Worm (Caenorhabditis elegans) whole organism, L1 larva: ENCODE measurements around the gene srw-84.
A peak's percentile ranks its signal among the peaks of the same experiment; 100 is the strongest.

Source experiments
- C04F5.9 ChIP-seq: sonication (generic microtip); optimal IDR thresholded peaks from 2 replicates; lab custom pipeline; 2016; ENCODE audit warnings: missing genetic modification characterization, missing compliant biosample characterization
- Y116A8C.19 ChIP-seq: sonication (generic microtip); optimal IDR thresholded peaks from 2 replicates; lab custom pipeline; 2016; ENCODE audit warnings: missing compliant biosample characterization, missing genetic modification characterization, borderline replicate concordance
- ama-1 ChIP-seq: fragments of 150-350 bp; optimal IDR thresholded peaks from 2 replicates; lab custom pipeline; 2014
- ceh-90 ChIP-seq: sonication (generic microtip); optimal IDR thresholded peaks from 2 replicates; lab custom pipeline; 2016; ENCODE audit warnings: missing genetic modification characterization, missing compliant biosample characterization
- dpl-1 ChIP-seq, 3 experiments: fragments of 150-350 bp in 2 of 3; sonication (generic microtip) in 1 of 3; optimal IDR thresholded peaks; 2 replicates each; lab custom pipeline; 2014 to 2017; ENCODE audit warnings: missing biosample characterization in 3 of 3, missing genetic modification characterization in 3 of 3, missing genetic modification reagents in 3 of 3
- efl-1 ChIP-seq, 4 experiments: fragments of 150-350 bp; optimal IDR thresholded peaks in 3 of 4; peaks in 1 of 4; 1 replicate in 1 of 4; 2 replicates in 3 of 4; lab custom pipeline; 2014; ENCODE audit warnings: missing biosample characterization in 2 of 4, missing genetic modification characterization in 2 of 4, missing genetic modification reagents in 2 of 4
- elt-3 ChIP-seq, 6 experiments: fragments of 150-350 bp in 1 of 6; sonication (generic microtip); optimal IDR thresholded peaks; 2 replicates each; lab custom pipeline; 2017 to 2018; ENCODE audit warnings: missing biosample characterization in 6 of 6, missing genetic modification characterization in 6 of 6, inconsistent platforms in 1 of 6
- ets-5 ChIP-seq: fragments of 200-800 bp; sonication (Bioruptor generic); IDR thresholded peaks from 2 replicates; pipeline ENCODE4 v1.3.6; 2022; ENCODE audit warnings: missing genetic modification characterization, missing compliant biosample characterization
- fkh-10 ChIP-seq: sonication (generic microtip); optimal IDR thresholded peaks from 2 replicates; lab custom pipeline; 2017; ENCODE audit warnings: missing biosample characterization, missing genetic modification reagents, missing genetic modification characterization
- grh-1 ChIP-seq: fragments of 200-800 bp; sonication (Bioruptor generic); IDR thresholded peaks from 2 replicates; pipeline ENCODE4 v1.3.6; 2022; ENCODE audit warnings: missing genetic modification reagents, missing genetic modification characterization, missing compliant biosample characterization
- hlh-17 ChIP-seq: fragments of 200-800 bp; sonication (Bioruptor generic); optimal IDR thresholded peaks from 2 replicates; lab custom pipeline; 2018; ENCODE audit warnings: missing genetic modification characterization, mild to moderate bottlenecking, missing compliant biosample characterization, moderate library complexity, borderline replicate concordance
- irx-1 ChIP-seq: sonication (generic microtip); optimal IDR thresholded peaks from 2 replicates; lab custom pipeline; 2016; ENCODE audit warnings: missing genetic modification characterization, missing compliant biosample characterization
- isw-1 ChIP-seq: fragments of 200-800 bp; sonication (Bioruptor generic); IDR thresholded peaks from 2 replicates; pipeline ENCODE4 v1.3.6; 2022; ENCODE audit warnings: missing genetic modification characterization, missing compliant biosample characterization
- jun-1 ChIP-seq: fragments of 150-350 bp; optimal IDR thresholded peaks from 2 replicates; lab custom pipeline; 2014; ENCODE audit warnings: missing biosample characterization, missing genetic modification reagents, missing genetic modification characterization
- lin-14 ChIP-seq: fragments of 200-800 bp; sonication (Bioruptor generic); optimal IDR thresholded peaks from 2 replicates; lab custom pipeline; 2018; ENCODE audit warnings: mild to moderate bottlenecking, missing genetic modification characterization, moderate library complexity, missing compliant biosample characterization
- lin-35 ChIP-seq, 2 experiments: fragments of 150-350 bp; optimal IDR thresholded peaks; 2 replicates each; lab custom pipeline; 2014; ENCODE audit warnings: missing biosample characterization in 2 of 2, missing genetic modification characterization in 2 of 2, missing genetic modification reagents in 2 of 2
- lin-39 ChIP-seq: fragments of 150-350 bp; optimal IDR thresholded peaks from 2 replicates; lab custom pipeline; 2014; ENCODE audit warnings: missing biosample characterization, missing genetic modification reagents, missing genetic modification characterization
- lir-3 ChIP-seq: sonication (generic microtip); optimal IDR thresholded peaks from 2 replicates; lab custom pipeline; 2016; ENCODE audit warnings: mild to moderate bottlenecking, missing genetic modification characterization, moderate library complexity, missing compliant biosample characterization; ENCODE audit not compliant: poor library complexity
- mdl-1 ChIP-seq, 2 experiments: fragments of 150-350 bp; optimal IDR thresholded peaks; 2 replicates each; lab custom pipeline; 2014 to 2017; ENCODE audit warnings: missing biosample characterization in 2 of 2, missing genetic modification characterization in 2 of 2, inconsistent platforms in 1 of 2
- mep-1 ChIP-seq: fragments of 150-350 bp; optimal IDR thresholded peaks from 2 replicates; lab custom pipeline; 2014; ENCODE audit warnings: missing biosample characterization, missing genetic modification characterization
- nhr-12 ChIP-seq: sonication (generic microtip); optimal IDR thresholded peaks from 2 replicates; lab custom pipeline; 2017; ENCODE audit warnings: missing biosample characterization, missing genetic modification characterization
- nhr-20 ChIP-seq: sonication (generic microtip); optimal IDR thresholded peaks from 2 replicates; lab custom pipeline; 2016; ENCODE audit warnings: mild to moderate bottlenecking, missing genetic modification characterization, missing compliant biosample characterization
- nhr-237 ChIP-seq: fragments of 150-350 bp; optimal IDR thresholded peaks from 2 replicates; lab custom pipeline; 2014; ENCODE audit warnings: missing biosample characterization, missing genetic modification characterization
- nhr-28 ChIP-seq: fragments of 150-350 bp; optimal IDR thresholded peaks from 2 replicates; lab custom pipeline; 2014; ENCODE audit warnings: missing biosample characterization, missing genetic modification characterization
- nhr-71 ChIP-seq: sonication (generic microtip); optimal IDR thresholded peaks from 2 replicates; lab custom pipeline; 2016; ENCODE audit warnings: mild to moderate bottlenecking, missing genetic modification characterization, moderate library complexity, missing compliant biosample characterization
- nhr-76 ChIP-seq: sonication (generic microtip); optimal IDR thresholded peaks from 2 replicates; lab custom pipeline; 2017; ENCODE audit warnings: missing biosample characterization, missing genetic modification characterization
- nhr-77 ChIP-seq: fragments of 150-350 bp; optimal IDR thresholded peaks from 2 replicates; lab custom pipeline; 2014; ENCODE audit warnings: missing biosample characterization, missing genetic modification characterization
- nhr-85 ChIP-seq: sonication (generic microtip); peaks from one replicate; lab custom pipeline; 2016; ENCODE audit warnings: missing genetic modification characterization, inconsistent platforms, missing compliant biosample characterization
- nhr-90 ChIP-seq: sonication (generic microtip); optimal IDR thresholded peaks from 2 replicates; lab custom pipeline; 2016; ENCODE audit warnings: mild to moderate bottlenecking, missing genetic modification characterization, missing compliant biosample characterization; ENCODE audit not compliant: poor library complexity
- pag-3 ChIP-seq: sonication (generic microtip); optimal IDR thresholded peaks from 2 replicates; lab custom pipeline; 2017; ENCODE audit warnings: missing genetic modification characterization, mild to moderate bottlenecking, missing compliant biosample characterization, antibody characterized with exemption, borderline replicate concordance; ENCODE audit not compliant: insufficient read depth
- pqm-1 ChIP-seq: sonication (generic microtip); optimal IDR thresholded peaks from 3 replicates; lab custom pipeline; 2017; ENCODE audit warnings: missing biosample characterization, missing genetic modification characterization
- rnt-1 ChIP-seq: sonication (generic microtip); optimal IDR thresholded peaks from 2 replicates; lab custom pipeline; 2016; ENCODE audit warnings: mild to moderate bottlenecking, missing genetic modification characterization, moderate library complexity, missing compliant biosample characterization
- snpc-4 ChIP-seq: fragments of 150-350 bp; optimal IDR thresholded peaks from 2 replicates; lab custom pipeline; 2014; ENCODE audit warnings: missing biosample characterization, missing genetic modification characterization
- sox-4 ChIP-seq: sonication (generic microtip); optimal IDR thresholded peaks from 2 replicates; lab custom pipeline; 2016; ENCODE audit warnings: missing genetic modification characterization, missing compliant biosample characterization
- sptf-1 ChIP-seq: fragments of 150-350 bp; optimal IDR thresholded peaks from 2 replicates; lab custom pipeline; 2014; ENCODE audit warnings: missing biosample characterization, missing genetic modification characterization
- swsn-7 ChIP-seq: sonication (generic microtip); optimal IDR thresholded peaks from 2 replicates; lab custom pipeline; 2016; ENCODE audit warnings: missing genetic modification characterization, missing compliant biosample characterization
- tbx-2 ChIP-seq: sonication (generic microtip); optimal IDR thresholded peaks from 2 replicates; lab custom pipeline; 2016; ENCODE audit warnings: missing genetic modification characterization, missing compliant biosample characterization
- tlp-1 ChIP-seq: fragments of 150-350 bp; optimal IDR thresholded peaks from 2 replicates; lab custom pipeline; 2014; ENCODE audit warnings: missing biosample characterization, missing genetic modification characterization
- unc-130 ChIP-seq: fragments of 150-350 bp; optimal IDR thresholded peaks from 2 replicates; lab custom pipeline; 2017; ENCODE audit warnings: missing biosample characterization, missing genetic modification characterization, inconsistent platforms
- unc-86 ChIP-seq: sonication (generic microtip); optimal IDR thresholded peaks from 2 replicates; lab custom pipeline; 2016; ENCODE audit warnings: missing genetic modification characterization, missing compliant biosample characterization
- ztf-4 ChIP-seq: fragments of 150-350 bp; optimal IDR thresholded peaks from 2 replicates; lab custom pipeline; 2014; ENCODE audit warnings: missing biosample characterization, missing genetic modification characterization

The srw-84 gene

DNA sequence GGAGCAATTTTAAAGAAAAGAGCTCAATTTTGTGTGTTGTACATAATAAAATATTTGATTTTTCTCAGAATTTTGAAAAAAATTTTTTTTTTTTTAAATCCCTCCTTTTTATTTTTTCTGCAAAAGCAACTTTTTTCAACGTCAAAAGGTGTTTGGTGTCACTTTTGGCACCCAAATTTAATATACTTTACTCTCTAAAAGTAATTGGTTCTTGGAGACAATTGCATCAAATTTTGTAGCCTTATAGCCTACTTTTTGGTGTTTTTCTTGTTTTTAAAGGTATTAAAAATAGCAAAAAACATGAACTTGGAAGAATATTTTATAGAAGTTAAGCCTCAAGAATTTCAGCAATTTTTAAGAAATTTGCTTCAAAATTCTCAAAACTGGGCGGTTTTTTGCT, at the start of gene srw-84:
TSS of gene srw-84 (plus strand) at position 301 of the 400 bp plus-strand sequence.
- TF ChIP-seq pqm-1 (tag; lab: Kevin White, UChicago) (no peak), unc-130 (tag; lab: Kevin White, UChicago) (no peak), snpc-4 (tag; lab: Kevin White, UChicago) (no peak), tlp-1 (no peak), sox-4 (tag; lab: Kevin White, UChicago) (no peak), nhr-76 (no peak), mdl-1 (tag; optimal IDR thresholded peaks at IDR 0.05; lab: Kevin White, UChicago) (no peak), jun-1 (tag; lab: Kevin White, UChicago) (no peak), pag-3 (no peak), ceh-90 (tag; lab: Kevin White, UChicago) (no peak), swsn-7 (tag; lab: Kevin White, UChicago) (no peak), hlh-17 (no peak), nhr-12 (tag; lab: Kevin White, UChicago) (no peak), C04F5.9 (tag; lab: Kevin White, UChicago) (no peak)
- TF ChIP-seq, all 84 proteins: peak for 0

ce11 chrV:19337333-19337732, 43.7 kb upstream of the srw-84 start:
- no peak for TF ChIP-seq hlh-17
- TF ChIP-seq ets-5 (GFP tag; lab: Robert Waterston, UW), result no peak
- TF ChIP-seq irx-1 (tag; lab: Kevin White, UChicago), result no peak
- no peak for TF ChIP-seq nhr-77
- no peak for TF ChIP-seq nhr-90 (tag; lab: Kevin White, UChicago)
- TF ChIP-seq tlp-1, result no peak
- TF ChIP-seq elt-3 (tag; optimal IDR thresholded peaks at IDR 0.05; lab: Kevin White, UChicago), result no peak
- no peak for TF ChIP-seq mep-1 (tag; lab: Kevin White, UChicago)
- no peak for TF ChIP-seq lin-35 (GFP tag; optimal IDR thresholded peaks at IDR 0.05; lab: Kevin White, UChicago)
- no peak for TF ChIP-seq pqm-1 (tag; lab: Kevin White, UChicago)
- TF ChIP-seq unc-86 (tag; lab: Kevin White, UChicago), result no peak
- no peak for TF ChIP-seq nhr-28
- TF ChIP-seq Y116A8C.19 (tag; lab: Kevin White, UChicago), result no peak
- no peak for TF ChIP-seq nhr-71 (tag; lab: Kevin White, UChicago)

- TF ChIP-seq irx-1 (tag; lab: Kevin White, UChicago) (no peak), isw-1 (GFP tag; lab: Robert Waterston, UW) (no peak), pag-3 (peak; percentile 61), tbx-2 (tag; lab: Kevin White, UChicago) (no peak), ztf-4 (tag; lab: Kevin White, UChicago) (no peak), nhr-237 (tag; lab: Kevin White, UChicago) (no peak), fkh-10 (GFP tag; lab: Kevin White, UChicago) (no peak), efl-1 (optimal IDR thresholded peaks at IDR 0.05; lab: Kevin White, UChicago) (peak in 1 of 2 experiments; percentile 37), efl-1 (GFP tag; optimal IDR thresholded peaks at IDR 0.05 in 1 of 2; lab: Kevin White, UChicago) (peak; percentile 48 to 93), sptf-1 (tag; lab: Kevin White, UChicago) (no peak), mdl-1 (tag; optimal IDR thresholded peaks at IDR 0.05; lab: Kevin White, UChicago) (peak in 1 of 2 experiments; percentile 6), dpl-1 (GFP tag; optimal IDR thresholded peaks at IDR 0.05; lab: Kevin White, UChicago) (peak in 2 of 3 experiments; percentile 41 to 53), mep-1 (tag; lab: Kevin White, UChicago) (peak; percentile 29), lin-39 (tag; lab: Kevin White, UChicago) (no peak), rnt-1 (tag; lab: Kevin White, UChicago) (peak; percentile 38), grh-1 (GFP tag; lab: Robert Waterston, UW) (no peak), lir-3 (tag; lab: Kevin White, UChicago) (no peak), lin-14 (GFP tag; lab: Kevin White, UChicago) (peak; percentile 79), nhr-85 (tag; lab: Kevin White, UChicago) (no peak), nhr-90 (tag; lab: Kevin White, UChicago) (no peak), ama-1 (lab: Kevin White, UChicago) (no peak), nhr-20 (tag; lab: Kevin White, UChicago) (no peak)
- TF ChIP-seq, all 84 proteins: peak for 7
Observed at ce11 chrV:19351944-19352343, 29.1 kb upstream of the srw-84 start.
